Fruit fly (Drosophila melanogaster) whole organism, embryonic: ENCODE results near the gene CG6659.

ENCODE experiments used
- Abd-B ChIP-seq: fragments of 200-800 bp; sonication (Bioruptor generic); optimal IDR thresholded peaks from 2 replicates; lab custom pipeline; 2018; ENCODE audit warnings: missing biosample characterization, mild to moderate bottlenecking, missing genetic modification characterization, moderate library complexity
- B-H2 ChIP-seq: fragments of 200-800 bp; sonication (Bioruptor generic); optimal IDR thresholded peaks from 2 replicates; lab custom pipeline; 2018; ENCODE audit warnings: missing biosample characterization, mild to moderate bottlenecking, missing genetic modification characterization
- CG10431 ChIP-seq: fragments of 200-800 bp; sonication (Bioruptor generic); optimal IDR thresholded peaks from 3 replicates; lab custom pipeline; 2018; ENCODE audit warnings: missing biosample characterization, mild to moderate bottlenecking, missing genetic modification characterization
- CG11085 ChIP-seq: fragments of 200-800 bp; sonication (Bioruptor generic); IDR thresholded peaks from 2 replicates; pipeline ENCODE4 v1.3.6; 2022; ENCODE audit warnings: missing biosample characterization, missing genetic modification characterization
- CG11695 ChIP-seq: fragments of 200-800 bp; sonication (Bioruptor generic); IDR thresholded peaks from 3 replicates; pipeline ENCODE4 v1.3.6; 2022; ENCODE audit warnings: missing biosample characterization, missing genetic modification characterization
- CG12219 ChIP-seq: fragments of 200-800 bp; sonication (Bioruptor generic); optimal IDR thresholded peaks from 3 replicates; lab custom pipeline; 2018; ENCODE audit warnings: missing biosample characterization, mild to moderate bottlenecking, missing genetic modification characterization
- CG12769 ChIP-seq: fragments of 200-800 bp; sonication (Bioruptor generic); optimal IDR thresholded peaks from 2 replicates; lab custom pipeline; 2019; ENCODE audit warnings: missing biosample characterization, mild to moderate bottlenecking, missing genetic modification characterization, moderate library complexity
- CG13894 ChIP-seq: fragments of 200-800 bp; sonication (Bioruptor generic); optimal IDR thresholded peaks from 3 replicates; lab custom pipeline; 2018; ENCODE audit warnings: missing biosample characterization, mild to moderate bottlenecking, missing genetic modification characterization, moderate library complexity
- CG15073 ChIP-seq: fragments of 200-800 bp; sonication (Bioruptor generic); optimal IDR thresholded peaks from 2 replicates; lab custom pipeline; 2016; ENCODE audit warnings: missing biosample characterization, missing genetic modification characterization
- CG16779 ChIP-seq: fragments of 200-800 bp; sonication (Bioruptor generic); IDR thresholded peaks from 2 replicates; pipeline ENCODE4 v1.3.6; 2022; ENCODE audit warnings: missing biosample characterization, missing genetic modification characterization
- CG16863 ChIP-seq: fragments of 200-800 bp; sonication (Bioruptor generic); optimal IDR thresholded peaks from 3 replicates; lab custom pipeline; 2016; ENCODE audit warnings: missing biosample characterization, missing genetic modification characterization
- CG17328 ChIP-seq: fragments of 200-800 bp; sonication (Bioruptor generic); IDR thresholded peaks from 2 replicates; pipeline ENCODE4 v1.3.6; 2022; ENCODE audit warnings: missing biosample characterization, missing genetic modification characterization
- CG17361 ChIP-seq: fragments of 200-800 bp; sonication (Bioruptor generic); IDR thresholded peaks from 3 replicates; pipeline ENCODE4 v1.3.6; 2022; ENCODE audit warnings: missing biosample characterization, missing genetic modification characterization
- CG17385 ChIP-seq: fragments of 200-800 bp; sonication (Bioruptor generic); optimal IDR thresholded peaks from 3 replicates; lab custom pipeline; 2018; ENCODE audit warnings: missing biosample characterization, mild to moderate bottlenecking, missing genetic modification characterization
- CG17802 ChIP-seq: fragments of 200-800 bp; sonication (Bioruptor generic); optimal IDR thresholded peaks from 2 replicates; lab custom pipeline; 2018; ENCODE audit warnings: missing biosample characterization, mild to moderate bottlenecking, missing genetic modification characterization, moderate library complexity
- CG17829 ChIP-seq: fragments of 200-800 bp; optimal IDR thresholded peaks from 2 replicates; lab custom pipeline; 2019; ENCODE audit warnings: missing biosample characterization, mild to moderate bottlenecking, missing genetic modification characterization, moderate library complexity
- CG18476 ChIP-seq: fragments of 200-800 bp; sonication (Bioruptor generic); optimal IDR thresholded peaks from 2 replicates; lab custom pipeline; 2016; ENCODE audit warnings: missing biosample characterization, mild to moderate bottlenecking, missing genetic modification characterization
- CG2129 ChIP-seq: fragments of 200-800 bp; sonication (Bioruptor generic); IDR thresholded peaks from 2 replicates; pipeline ENCODE4 v1.3.6; 2022; ENCODE audit warnings: missing biosample characterization, missing genetic modification characterization; ENCODE audit not compliant: partially characterized antibody
- CG30020 ChIP-seq: fragments of 200-800 bp; optimal IDR thresholded peaks from 2 replicates; lab custom pipeline; 2019; ENCODE audit warnings: missing biosample characterization, mild to moderate bottlenecking, missing genetic modification characterization, moderate library complexity
- CG32772 ChIP-seq: fragments of 200-800 bp; sonication (Bioruptor generic); IDR thresholded peaks from 2 replicates; pipeline ENCODE4 v1.3.6; 2022; ENCODE audit warnings: missing biosample characterization, missing genetic modification characterization
- CG5245 ChIP-seq: fragments of 200-800 bp; sonication (Bioruptor generic); optimal IDR thresholded peaks from 3 replicates; lab custom pipeline; 2016; ENCODE audit warnings: missing biosample characterization, missing genetic modification characterization
- CG6175 ChIP-seq: fragments of 200-800 bp; sonication (Bioruptor generic); IDR thresholded peaks from 3 replicates; pipeline ENCODE4 v1.3.6; 2022; ENCODE audit warnings: missing biosample characterization, missing genetic modification characterization
- CG6813 ChIP-seq: fragments of 200-800 bp; sonication (Bioruptor generic); optimal IDR thresholded peaks from 2 replicates; lab custom pipeline; 2017; ENCODE audit warnings: missing biosample characterization, missing genetic modification characterization, mild to moderate bottlenecking, moderate library complexity, missing genetic modification reagents
- CG7786 ChIP-seq: fragments of 200-800 bp; sonication (Bioruptor generic); optimal IDR thresholded peaks from 2 replicates; lab custom pipeline; 2016; ENCODE audit warnings: missing biosample characterization, missing genetic modification characterization
- CG7839 ChIP-seq: fragments of 200-800 bp; sonication (Bioruptor generic); optimal IDR thresholded peaks from 3 replicates; lab custom pipeline; 2018; ENCODE audit warnings: missing biosample characterization, mild to moderate bottlenecking, missing genetic modification characterization, moderate library complexity
- CG8478 ChIP-seq: fragments of >200 bp; optimal IDR thresholded peaks from 2 replicates; lab custom pipeline; 2018
- Drgx ChIP-seq: fragments of 200-800 bp; sonication (Bioruptor generic); IDR thresholded peaks from 2 replicates; pipeline ENCODE4 v1.3.6; 2022; ENCODE audit warnings: missing biosample characterization, missing genetic modification characterization
- E2f2 ChIP-seq: fragments of 200-800 bp; sonication (Bioruptor generic); IDR thresholded peaks from 2 replicates; pipeline ENCODE4 v1.3.6; 2022; ENCODE audit warnings: missing biosample characterization, missing genetic modification characterization
- HLH54F ChIP-seq: fragments of 200-800 bp; sonication (Bioruptor generic); optimal IDR thresholded peaks from 3 replicates; lab custom pipeline; 2016; ENCODE audit warnings: missing biosample characterization, missing genetic modification characterization
- Hmx ChIP-seq: fragments of 200-800 bp; sonication (Bioruptor generic); optimal IDR thresholded peaks from 2 replicates; lab custom pipeline; 2016; ENCODE audit warnings: missing biosample characterization, missing genetic modification characterization
- MBD-R2 ChIP-seq: fragments of 200-800 bp; sonication (Bioruptor generic); IDR thresholded peaks from 2 replicates; pipeline ENCODE4 v1.3.6; 2022; ENCODE audit warnings: missing biosample characterization, missing genetic modification characterization
- Nf-YB ChIP-seq: fragments of 200-800 bp; sonication (Bioruptor generic); optimal IDR thresholded peaks from 3 replicates; lab custom pipeline; 2019; ENCODE audit warnings: missing biosample characterization, mild to moderate bottlenecking, missing genetic modification characterization, moderate library complexity
- Scr ChIP-seq: fragments of 200-800 bp; sonication (Bioruptor generic); IDR thresholded peaks from 2 replicates; pipeline ENCODE4 v1.3.6; 2022; ENCODE audit warnings: missing biosample characterization, missing genetic modification characterization; ENCODE audit not compliant: partially characterized antibody
- Sox102F ChIP-seq: fragments of 200-800 bp; sonication (Bioruptor generic); optimal IDR thresholded peaks from 2 replicates; lab custom pipeline; 2018; ENCODE audit warnings: missing biosample characterization, mild to moderate bottlenecking, missing genetic modification characterization, moderate library complexity
- bsh ChIP-seq, 2 experiments: fragments of 200-800 bp; sonication (Bioruptor generic); optimal IDR thresholded peaks; 2 replicates each; lab custom pipeline; 2017 to 2018; ENCODE audit warnings: mild to moderate bottlenecking in 2 of 2, missing biosample characterization in 2 of 2, missing genetic modification characterization in 2 of 2, moderate library complexity in 1 of 2
- dmrt11E ChIP-seq: fragments of 200-800 bp; sonication (Bioruptor generic); optimal IDR thresholded peaks from 3 replicates; lab custom pipeline; 2018; ENCODE audit warnings: missing biosample characterization, mild to moderate bottlenecking, missing genetic modification characterization, moderate library complexity
- emc ChIP-seq: fragments of 200-800 bp; sonication (Bioruptor generic); optimal IDR thresholded peaks from 2 replicates; lab custom pipeline; 2016; ENCODE audit warnings: missing biosample characterization, missing genetic modification characterization
- ems ChIP-seq: fragments of 200-800 bp; sonication (Bioruptor generic); optimal IDR thresholded peaks from 3 replicates; lab custom pipeline; 2016; ENCODE audit warnings: missing biosample characterization, missing genetic modification characterization
- exex ChIP-seq: fragments of 200-800 bp; sonication (Bioruptor generic); optimal IDR thresholded peaks from 4 replicates; lab custom pipeline; 2018; ENCODE audit warnings: missing biosample characterization, mild to moderate bottlenecking, missing genetic modification characterization, moderate library complexity
- gfzf ChIP-seq: fragments of 200-800 bp; sonication (Bioruptor generic); optimal IDR thresholded peaks from 2 replicates; lab custom pipeline; 2016; ENCODE audit warnings: missing biosample characterization, mild to moderate bottlenecking, missing genetic modification characterization, moderate library complexity
- insv ChIP-seq, 2 experiments: fragments of 200-800 bp; sonication (Bioruptor generic); optimal IDR thresholded peaks; 3 replicates each; lab custom pipeline; 2016 to 2018; ENCODE audit warnings: missing biosample characterization in 2 of 2, missing genetic modification characterization in 2 of 2
- inv ChIP-seq: fragments of 200-800 bp; sonication (Bioruptor generic); IDR thresholded peaks from 2 replicates; pipeline ENCODE4 v1.3.6; 2022; ENCODE audit warnings: missing biosample characterization, missing genetic modification characterization; ENCODE audit not compliant: partially characterized antibody
- maf-S ChIP-seq: fragments of 200-800 bp; sonication (Bioruptor generic); optimal IDR thresholded peaks from 2 replicates; lab custom pipeline; 2016; ENCODE audit warnings: missing biosample characterization, missing genetic modification characterization
- phol ChIP-seq: fragments of 200-800 bp; sonication (Bioruptor generic); optimal IDR thresholded peaks from 3 replicates; lab custom pipeline; 2018; ENCODE audit warnings: missing biosample characterization, mild to moderate bottlenecking, missing genetic modification characterization, moderate library complexity
- pros ChIP-seq: fragments of 200-800 bp; sonication (Bioruptor generic); optimal IDR thresholded peaks from 3 replicates; lab custom pipeline; 2019; ENCODE audit warnings: missing biosample characterization, mild to moderate bottlenecking, missing genetic modification characterization, moderate library complexity
- sima ChIP-seq: fragments of 200-800 bp; sonication (Bioruptor generic); optimal IDR thresholded peaks from 2 replicates; lab custom pipeline; 2016; ENCODE audit warnings: missing biosample characterization, missing genetic modification characterization
- sug ChIP-seq: fragments of 200-800 bp; optimal IDR thresholded peaks from 2 replicates; lab custom pipeline; 2019; ENCODE audit warnings: missing biosample characterization, mild to moderate bottlenecking, missing genetic modification characterization, moderate library complexity
- trem ChIP-seq: fragments of 200-800 bp; optimal IDR thresholded peaks from 3 replicates; lab custom pipeline; 2019; ENCODE audit warnings: missing biosample characterization, mild to moderate bottlenecking, missing genetic modification characterization, moderate library complexity
- yki ChIP-seq: fragments of >200 bp; optimal IDR thresholded peaks from 3 replicates; lab custom pipeline; 2018
- zfh1 ChIP-seq: fragments of 200-800 bp; sonication (Bioruptor generic); IDR thresholded peaks from 3 replicates; pipeline ENCODE4 v1.3.6; 2022; ENCODE audit warnings: missing biosample characterization, missing genetic modification characterization

The CG6659 gene

DNA sequence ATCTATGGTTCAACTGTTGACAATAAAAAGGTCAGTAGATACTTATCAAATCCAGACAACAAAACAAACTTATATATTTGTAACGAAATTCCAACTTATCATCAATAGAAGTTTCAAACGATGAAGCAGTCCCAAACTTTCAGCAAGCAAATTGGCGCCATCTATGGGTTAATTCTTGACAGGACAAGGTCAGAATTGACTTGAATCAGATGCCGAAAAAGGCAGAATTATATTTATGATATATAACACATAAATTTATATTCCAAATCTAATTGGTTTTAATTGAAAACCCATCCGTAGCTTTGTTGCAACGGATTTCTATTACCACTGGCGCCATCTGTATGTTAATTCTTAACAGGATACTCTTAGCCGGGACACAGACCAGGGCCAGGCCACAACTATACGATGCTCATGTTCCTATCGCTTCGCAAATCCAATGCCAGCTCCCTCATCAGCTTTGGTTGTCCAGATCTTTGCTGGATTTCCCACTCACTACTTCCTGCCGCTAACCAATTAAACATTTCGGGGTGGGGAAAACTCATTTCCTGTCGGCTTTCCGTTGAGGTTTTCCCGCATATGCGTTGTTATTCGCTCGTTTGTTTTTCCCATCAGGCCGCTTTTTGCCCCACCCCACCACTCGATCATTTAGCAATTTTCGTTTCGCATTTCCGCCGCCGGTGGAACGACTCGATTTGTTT, 35.3 kb downstream of the CG6659 start (continued):
- TF ChIP-seq trem (tag; lab: Kevin White, UChicago) = peak; percentile 13
- TF ChIP-seq CG13894 (tag; lab: Kevin White, UChicago) = no peak
- no peak for TF ChIP-seq HLH54F (GFP tag; lab: Kevin White, UChicago)
- no peak for TF ChIP-seq exex
- TF ChIP-seq dmrt11E (tag; lab: Kevin White, UChicago) = no peak
- no peak for TF ChIP-seq ems (GFP tag; lab: Kevin White, UChicago)
- no peak for TF ChIP-seq CG16779 (GFP tag; lab: Robert Waterston, UW)
- TF ChIP-seq sug (tag; lab: Kevin White, UChicago) = no peak
- TF ChIP-seq insv (GFP tag; optimal IDR thresholded peaks at IDR 0.05; lab: Kevin White, UChicago) = peak in 1 of 2 experiments; percentile 74
- TF ChIP-seq CG17361 (GFP tag; lab: Robert Waterston, UW) = peak; percentile 43; the same call in 2 of the 3 replicates
- peak; percentile 24 for TF ChIP-seq gfzf (GFP tag; lab: Kevin White, UChicago)
- TF ChIP-seq, all 482 proteins: peak for 22

DNA sequence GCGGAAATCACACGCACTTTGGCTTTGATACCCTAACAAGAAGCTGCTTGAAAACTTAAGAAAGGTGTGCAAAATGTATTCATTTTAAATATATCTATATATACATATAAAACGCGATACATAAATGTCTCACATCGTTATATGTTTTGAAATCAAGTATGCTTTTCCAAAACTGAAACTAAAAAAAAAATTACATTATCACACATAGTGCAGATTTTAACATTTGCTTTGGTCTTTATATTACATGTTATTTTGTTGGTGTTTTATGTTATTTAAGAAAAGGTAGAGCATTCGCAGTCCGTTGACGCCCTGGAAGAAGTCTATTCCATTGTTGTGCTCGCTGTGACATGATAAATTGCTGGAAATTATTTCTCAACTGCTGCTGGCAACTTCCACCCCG, 39.0 kb downstream of the CG6659 start:
- no peak for TF ChIP-seq CG5245
- no peak for TF ChIP-seq E2f2 (GFP tag; lab: Robert Waterston, UW)
- TF ChIP-seq CG11695 (GFP tag; lab: Robert Waterston, UW) = no peak
- TF ChIP-seq emc (GFP tag; lab: Kevin White, UChicago) = no peak
- no peak for TF ChIP-seq Nf-YB (GFP tag; lab: Kevin White, UChicago)
- no peak for TF ChIP-seq CG15073 (GFP tag; lab: Kevin White, UChicago)
- no peak for TF ChIP-seq CG6813 (GFP tag; lab: Kevin White, UChicago)
- TF ChIP-seq CG18476 (GFP tag; lab: Kevin White, UChicago) = no peak
- TF ChIP-seq CG17829 (tag; lab: Kevin White, UChicago) = no peak
- no peak for TF ChIP-seq Abd-B
- TF ChIP-seq maf-S (GFP tag; lab: Kevin White, UChicago) = no peak
- no peak for TF ChIP-seq CG32772 (GFP tag; lab: Robert Waterston, UW)
- no peak for TF ChIP-seq CG16863 (GFP tag; lab: Kevin White, UChicago)
- no peak for TF ChIP-seq CG12769 (tag; lab: Kevin White, UChicago)
- TF ChIP-seq CG11085 (GFP tag; lab: Robert Waterston, UW) = no peak
- TF ChIP-seq yki (lab: Kevin White, UChicago) = no peak
- TF ChIP-seq CG2129 (GFP tag; lab: Robert Waterston, UW) = no peak
- TF ChIP-seq B-H2 (GFP tag; lab: Kevin White, UChicago) = no peak
- no peak for TF ChIP-seq CG6175
- TF ChIP-seq bsh (GFP tag; optimal IDR thresholded peaks at IDR 0.05; lab: Kevin White, UChicago) = no peak
- TF ChIP-seq MBD-R2 = no peak
- no peak for TF ChIP-seq CG30020 (tag; lab: Kevin White, UChicago)
- no peak for TF ChIP-seq Scr (GFP tag; lab: Robert Waterston, UW)
- TF ChIP-seq phol (tag; lab: Kevin White, UChicago) = peak; percentile 11
- TF ChIP-seq inv = no peak
- no peak for TF ChIP-seq zfh1 (GFP tag; lab: Robert Waterston, UW)
- no peak for TF ChIP-seq CG12219
- TF ChIP-seq pros (GFP tag; lab: Kevin White, UChicago) = no peak
- no peak for TF ChIP-seq Hmx
- no peak for TF ChIP-seq CG8478 (lab: Kevin White, UChicago)
- TF ChIP-seq CG17328 (GFP tag; lab: Robert Waterston, UW) = no peak
- peak; percentile 17 for TF ChIP-seq CG7839 (tag; lab: Kevin White, UChicago)
- no peak for TF ChIP-seq CG17385 (GFP tag; lab: Kevin White, UChicago)
- TF ChIP-seq CG7786 (GFP tag; lab: Kevin White, UChicago) = no peak
- TF ChIP-seq sima (GFP tag; lab: Kevin White, UChicago) = no peak
- no peak for TF ChIP-seq Drgx (GFP tag; lab: Robert Waterston, UW)
- TF ChIP-seq CG10431 (GFP tag; lab: Kevin White, UChicago) = no peak
- no peak for TF ChIP-seq CG17802
- TF ChIP-seq Sox102F (GFP tag; lab: Kevin White, UChicago) = no peak
